Worm (Caenorhabditis elegans) whole organism, L4/young adult: Measurements from ENCODE around the gene irld-38.

ENCODE experiments used
- W03F9.2 ChIP-seq: fragments of 150-350 bp; optimal IDR thresholded peaks from 2 replicates; lab custom pipeline; 2014; ENCODE audit warnings: missing biosample characterization, missing genetic modification characterization
- dao-5 ChIP-seq: sonication (generic microtip); optimal IDR thresholded peaks from 2 replicates; lab custom pipeline; 2016; ENCODE audit warnings: missing genotype, missing genetic modification characterization, moderate library complexity, missing compliant biosample characterization
- him-1 ChIP-seq: sonication (generic microtip); optimal IDR thresholded peaks from 2 replicates; lab custom pipeline; 2016; ENCODE audit warnings: missing genotype, missing genetic modification reagents, missing genetic modification characterization, missing compliant biosample characterization

The irld-38 gene

DNA sequence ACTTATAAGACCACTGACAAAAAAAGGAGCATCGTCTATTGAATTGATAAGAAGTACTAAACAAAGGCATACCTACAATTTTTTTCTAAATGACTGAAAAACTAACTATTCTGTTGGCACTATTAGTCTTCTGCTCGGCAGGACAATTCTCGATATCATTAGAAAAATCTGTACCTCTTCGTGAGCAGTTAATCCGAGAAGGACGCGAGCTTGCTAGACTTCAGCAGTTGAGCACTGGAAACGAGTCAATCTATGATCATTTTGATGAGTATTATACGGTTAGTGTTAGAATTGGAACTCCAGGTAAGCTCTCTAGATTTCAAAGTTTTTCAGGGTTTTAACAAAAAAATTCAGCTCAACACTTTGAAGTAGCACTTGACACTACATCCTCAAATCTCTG, 4.0 kb downstream of the irld-38 start, which contains the start of gene asp-7:
TSS of gene asp-7 (plus strand) at position 81 of the 400 bp plus-strand sequence.
- no peak for TF ChIP-seq dao-5 (tag; lab: Kevin White, UChicago)
- no peak for TF ChIP-seq W03F9.2 (tag; lab: Kevin White, UChicago)
- no peak for TF ChIP-seq him-1

DNA sequence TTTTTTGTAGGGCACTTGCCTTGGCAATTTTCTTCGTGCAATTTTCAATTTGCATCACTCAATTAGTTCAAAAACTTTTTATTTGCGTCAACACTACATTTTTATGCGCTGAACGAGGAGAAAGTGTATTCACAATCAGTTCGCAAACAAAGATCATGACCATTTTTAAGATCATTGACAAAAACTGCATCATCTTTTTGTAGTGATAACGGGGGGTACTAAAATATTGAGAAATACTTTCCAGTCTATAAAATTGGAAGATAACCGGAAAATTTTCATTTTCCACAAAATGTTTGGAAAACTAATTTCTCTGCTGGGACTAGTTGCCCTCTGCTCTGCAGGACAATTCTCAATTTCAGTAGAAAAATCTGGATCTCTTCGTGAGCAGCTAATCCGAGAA, 8.0 kb downstream of the irld-38 start, which contains the start of gene asp-8:
TSS of gene asp-8 (plus strand) at position 276 of the 400 bp plus-strand sequence.
- TF ChIP-seq him-1 (no peak), W03F9.2 (tag; lab: Kevin White, UChicago) (no peak), dao-5 (tag; lab: Kevin White, UChicago) (no peak)

DNA sequence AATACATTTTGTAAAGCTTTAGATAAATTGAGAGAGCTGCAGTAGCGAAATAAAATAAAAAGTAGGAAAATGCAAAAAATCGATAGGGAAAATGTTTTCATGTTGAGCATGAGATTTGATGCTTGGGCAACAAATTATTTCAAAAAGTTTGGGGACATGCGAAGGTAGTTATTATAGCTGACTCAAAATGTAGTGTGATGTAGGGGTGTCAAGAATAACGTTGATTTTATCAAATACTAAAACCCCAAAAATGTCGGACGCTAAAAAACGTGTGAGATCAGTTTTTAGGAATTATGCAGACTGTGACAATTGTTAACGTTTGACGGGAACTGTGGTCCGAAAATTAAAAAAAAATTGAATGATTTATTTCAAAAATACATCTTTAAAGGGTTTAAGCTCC, 10.9 kb downstream of the irld-38 start, which contains the start of gene irld-12:
TSS of gene irld-12 (minus strand) at position 101 of the 400 bp plus-strand sequence.
- TF ChIP-seq dao-5 (tag; lab: Kevin White, UChicago) (no peak), W03F9.2 (tag; lab: Kevin White, UChicago) (no peak), him-1 (no peak)

DNA sequence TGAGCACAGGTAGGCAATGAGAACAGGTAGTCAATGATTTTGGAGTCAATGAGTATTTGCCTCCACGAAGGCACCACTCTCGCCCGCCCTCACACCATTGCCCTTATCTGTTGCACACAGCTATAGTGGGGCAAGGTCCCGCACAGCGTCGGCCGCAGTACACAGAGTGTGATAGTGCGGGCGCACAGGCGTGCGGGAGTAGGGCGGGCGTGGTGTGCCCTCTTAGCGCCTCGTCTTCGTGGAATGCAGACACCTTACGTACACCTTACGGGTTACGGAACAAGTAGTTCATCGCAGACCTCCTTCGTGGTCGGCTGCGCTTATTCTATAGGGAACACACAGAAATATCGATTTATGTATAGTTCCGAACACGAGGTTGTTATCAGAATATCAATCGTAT, 14.3 kb downstream of the irld-38 start:
- TF ChIP-seq dao-5 (tag; lab: Kevin White, UChicago): no peak
- TF ChIP-seq W03F9.2 (tag; lab: Kevin White, UChicago): no peak
- no peak for TF ChIP-seq him-1

- TF ChIP-seq dao-5 (tag; lab: Kevin White, UChicago) (no peak), W03F9.2 (tag; lab: Kevin White, UChicago) (no peak)
Measured at ce11 chrV:3014185-3014584, 18.1 kb downstream of the irld-38 start, which contains the start of gene K12D9.1. K12D9.1 (plus strand) TSS chrV:3014485.

DNA sequence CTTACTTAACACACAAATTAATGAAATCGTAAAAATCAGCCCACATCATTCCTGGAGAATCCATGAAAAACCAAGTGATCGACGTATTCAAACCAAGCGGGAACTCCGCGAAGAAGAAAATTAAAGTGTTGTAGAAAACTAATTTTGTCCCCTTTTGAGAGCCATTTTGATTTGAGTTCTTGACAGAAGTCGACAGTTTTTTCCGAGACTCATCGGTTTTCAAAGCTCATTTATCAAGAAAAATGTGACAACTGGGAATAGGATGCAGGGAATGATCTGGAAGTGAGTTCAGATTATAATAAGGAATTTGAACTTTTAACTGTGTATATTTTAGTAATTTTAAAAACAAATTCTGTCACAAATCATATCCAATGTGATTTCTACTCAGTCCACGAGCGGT, 20.8 kb downstream of the irld-38 start, which contains the start of gene srw-135:
TSS of gene srw-135 (minus strand) at position 101 of the 400 bp plus-strand sequence.
- TF ChIP-seq W03F9.2 (tag; lab: Kevin White, UChicago) (no peak), him-1 (no peak)

- TF ChIP-seq W03F9.2 (tag; lab: Kevin White, UChicago) (no peak), him-1 (no peak), dao-5 (tag; lab: Kevin White, UChicago) (no peak)
Measured at ce11 chrV:3010468-3010867, 21.8 kb downstream of the irld-38 start, which contains the start of gene srw-136. srw-136 (minus strand) TSS chrV:3010568.

ce11 chrV:3005964-3006363, 26.3 kb downstream of the irld-38 start, which contains the start of gene srw-112:
srw-112 (minus strand) TSS chrV:3006064.
- TF ChIP-seq dao-5 (tag; lab: Kevin White, UChicago) (no peak), him-1 (no peak), W03F9.2 (tag; lab: Kevin White, UChicago) (no peak)

DNA sequence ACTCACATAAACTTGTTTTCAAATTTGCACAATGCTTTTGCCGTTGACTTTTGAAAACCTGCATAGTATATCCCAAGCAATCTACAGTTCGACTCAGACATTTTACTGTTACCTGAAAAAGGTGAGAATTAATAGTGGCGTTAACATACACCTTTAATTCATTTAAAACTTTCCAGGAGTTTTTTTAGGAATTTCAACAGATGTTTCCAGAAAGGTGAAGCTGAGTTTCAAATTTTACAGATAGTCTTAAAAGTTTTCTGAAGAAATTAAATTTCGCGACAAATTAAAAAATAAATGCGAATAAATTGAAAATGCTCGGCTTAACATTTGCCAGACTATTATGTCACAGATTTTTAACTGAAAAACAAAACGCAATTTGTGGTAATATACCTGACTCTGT, 32.5 kb downstream of the irld-38 start, which contains the start of gene srw-119:
TSS of gene srw-119 (minus strand) at position 101 of the 400 bp plus-strand sequence.
- TF ChIP-seq him-1 (no peak), dao-5 (tag; lab: Kevin White, UChicago) (no peak), W03F9.2 (tag; lab: Kevin White, UChicago) (no peak)

- TF ChIP-seq W03F9.2 (tag; lab: Kevin White, UChicago) (no peak), him-1 (no peak), dao-5 (tag; lab: Kevin White, UChicago) (no peak)
Measured at ce11 chrV:2996105-2996504, 36.1 kb downstream of the irld-38 start, which contains the start of gene srw-120. srw-120 (minus strand) TSS chrV:2996205.

DNA sequence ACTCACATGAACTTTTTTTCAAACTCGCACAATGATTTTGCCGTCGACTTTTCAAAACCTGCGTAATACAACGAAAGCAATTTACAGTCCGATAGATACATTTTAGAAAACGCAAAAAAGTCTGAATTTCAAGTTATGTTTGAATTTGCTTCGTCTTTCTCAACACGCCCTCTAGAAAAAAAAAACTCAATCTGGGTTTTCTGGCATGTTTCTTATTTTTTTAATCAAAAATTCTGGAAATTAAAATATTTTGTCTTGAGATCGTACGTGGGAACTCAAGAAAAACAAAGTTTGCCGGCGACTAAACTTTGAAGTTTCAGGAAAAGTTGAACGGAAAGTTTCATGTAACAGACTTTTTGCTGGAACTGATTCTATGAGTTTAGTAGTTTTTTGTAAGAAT, 38.4 kb downstream of the irld-38 start, which contains the start of gene srw-115:
TSS of gene srw-115 (minus strand) at position 101 of the 400 bp plus-strand sequence.
- TF ChIP-seq him-1 (no peak), W03F9.2 (tag; lab: Kevin White, UChicago) (no peak), dao-5 (tag; lab: Kevin White, UChicago) (no peak)

ce11 chrV:2992060-2992459, 40.2 kb downstream of the irld-38 start:
- TF ChIP-seq dao-5 (tag; lab: Kevin White, UChicago): no peak
- TF ChIP-seq him-1: no peak
- TF ChIP-seq W03F9.2 (tag; lab: Kevin White, UChicago): no peak

ce11 chrV:2991485-2991884, 40.8 kb downstream of the irld-38 start, which contains the start of gene srw-121:
srw-121 (minus strand) TSS chrV:2991585.
- no peak for TF ChIP-seq dao-5 (tag; lab: Kevin White, UChicago)
- no peak for TF ChIP-seq W03F9.2 (tag; lab: Kevin White, UChicago)
- no peak for TF ChIP-seq him-1

DNA sequence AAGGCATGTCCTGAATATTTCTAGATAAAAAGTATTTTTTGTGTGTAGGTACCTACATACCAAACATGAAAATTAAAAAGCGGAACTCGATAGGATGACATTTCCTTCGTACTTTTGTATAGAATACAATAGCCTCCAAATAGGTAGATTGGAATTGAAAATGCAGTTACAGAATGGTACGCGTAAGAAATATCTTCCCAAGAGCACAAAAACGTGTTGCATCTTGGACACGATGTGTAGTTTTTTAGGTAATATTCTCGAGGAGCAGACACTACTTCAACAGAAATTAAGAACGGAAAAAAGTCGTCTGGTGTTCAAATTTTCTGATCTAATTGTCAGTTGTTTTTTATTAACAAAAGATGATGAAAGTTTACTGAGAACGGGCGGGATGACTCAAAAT, 44.8 kb downstream of the irld-38 start, which contains the start of gene srh-85:
TSS of gene srh-85 (minus strand) at position 101 of the 400 bp plus-strand sequence.
- TF ChIP-seq W03F9.2 (tag; lab: Kevin White, UChicago) (no peak), dao-5 (tag; lab: Kevin White, UChicago) (no peak), him-1 (no peak)
